Worm (Caenorhabditis elegans): ENCODE measurements around the gene ZK616.8.

DNA sequence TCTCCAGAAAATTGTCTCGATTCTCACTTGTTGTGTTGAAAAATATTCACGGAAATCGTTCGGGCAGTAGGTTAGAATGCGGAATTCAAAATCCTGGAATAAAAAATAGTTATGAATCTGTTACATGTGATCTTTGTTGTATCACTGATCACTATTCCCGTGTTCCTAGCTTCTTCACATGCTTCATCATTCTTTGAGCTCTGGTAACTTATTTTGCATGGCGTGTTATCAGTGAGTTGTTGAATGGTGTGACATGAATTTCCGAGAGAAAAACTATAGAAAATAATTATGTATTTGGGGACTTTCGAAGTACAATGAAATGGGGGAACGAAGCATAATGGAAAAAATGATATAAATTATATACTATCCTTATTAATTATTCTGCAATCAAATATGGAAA is 18.4 kb downstream of the ZK616.8 start:
- TF ChIP-seq F13H6.1 (tag; optimal IDR thresholded peaks at IDR 0.05): no peak
- no peak for TF ChIP-seq elt-1 (tag; optimal IDR thresholded peaks at IDR 0.05)
- TF ChIP-seq lin-39 (tag; optimal IDR thresholded peaks at IDR 0.05): no peak
- TF ChIP-seq unc-62 (GFP tag; optimal IDR thresholded peaks at IDR 0.05): no peak
- no peak for TF ChIP-seq nhr-11 (tag; optimal IDR thresholded peaks at IDR 0.05)
- no peak for TF ChIP-seq snpc-4 (tag; optimal IDR thresholded peaks at IDR 0.05)
- TF ChIP-seq ama-1 (optimal IDR thresholded peaks at IDR 0.05): no peak
- no peak for TF ChIP-seq lsy-2 (tag; optimal IDR thresholded peaks at IDR 0.05)
- no peak for TF ChIP-seq nhr-77 (tag; optimal IDR thresholded peaks at IDR 0.05)
- no peak for TF ChIP-seq unc-39 (tag; optimal IDR thresholded peaks at IDR 0.05)
- TF ChIP-seq skn-1 (tag; optimal IDR thresholded peaks at IDR 0.05): no peak
- no peak for TF ChIP-seq nhr-25 (tag; optimal IDR thresholded peaks at IDR 0.05)

Measured in whole organism, L2 larva.